Worm (Caenorhabditis elegans): ENCODE results near the gene F37C12.21.

Gene F37C12.21

ce11 chrIII:7140228-7140710 lies 47.9 kb upstream of the F37C12.21 start (continued):
- TF ChIP-seq pbrm-1 (GFP tag; IDR thresholded peaks at IDR 0.05) = peak; percentile 94
- no peak for TF ChIP-seq F23B12.7 (tag; optimal IDR thresholded peaks at IDR 0.05; ENCODE audit: insufficient read depth)
- no peak for TF ChIP-seq fkh-3 (tag; optimal IDR thresholded peaks at IDR 0.05)
- peak; percentile 88 for TF ChIP-seq hmg-1.2 (GFP tag; IDR thresholded peaks at IDR 0.05)
- no peak for TF ChIP-seq sea-2 (GFP tag; IDR thresholded peaks at IDR 0.05)
- no peak for TF ChIP-seq efl-1 (GFP tag; optimal IDR thresholded peaks at IDR 0.05)
- no peak for TF ChIP-seq B0019.2 (GFP tag; conservative IDR thresholded peaks at IDR 0.05)
- TF ChIP-seq ztf-18 (tag; optimal IDR thresholded peaks at IDR 0.05) = peak; percentile 24
- TF ChIP-seq lsl-1 (GFP tag; optimal IDR thresholded peaks at IDR 0.05) = peak; percentile 67
- no peak for TF ChIP-seq nfya-2 (GFP tag; IDR thresholded peaks at IDR 0.05)
- peak; percentile 28 for TF ChIP-seq athp-1 (tag; optimal IDR thresholded peaks at IDR 0.05)
- no peak for TF ChIP-seq K12H6.12 (tag; optimal IDR thresholded peaks at IDR 0.05)
- no peak for TF ChIP-seq bed-2 (GFP tag; IDR thresholded peaks at IDR 0.05)
- TF ChIP-seq ztf-28 (GFP tag; IDR thresholded peaks at IDR 0.05) = 0 out of 2 replicates have a peak, but pooled peaks have one; percentile 14
- TF ChIP-seq let-607 (tag; optimal IDR thresholded peaks at IDR 0.05) = peak in 1 of 2 experiments; percentile 8
- TF ChIP-seq madf-10 (tag; optimal IDR thresholded peaks at IDR 0.05) = no peak
- TF ChIP-seq lin-54 (GFP tag; optimal IDR thresholded peaks at IDR 0.05) = peak; percentile 67
- TF ChIP-seq bed-1 (GFP tag; IDR thresholded peaks at IDR 0.05) = no peak
- TF ChIP-seq let-526 (GFP tag; IDR thresholded peaks at IDR 0.05) = no peak
- TF ChIP-seq ztf-26 (tag; optimal IDR thresholded peaks at IDR 0.05) = no peak
- peak; percentile 78 for TF ChIP-seq tbp1 (GFP tag; optimal IDR thresholded peaks at IDR 0.05)
- no peak for TF ChIP-seq unc-62 (GFP tag; optimal IDR thresholded peaks at IDR 0.05)
- TF ChIP-seq lin-26 (GFP tag; IDR thresholded peaks at IDR 0.05) = peak; percentile 45; the same call in 1 of the 2 replicates
- no peak for TF ChIP-seq aptf-3 (GFP tag; IDR thresholded peaks at IDR 0.05)
- no peak for TF ChIP-seq F57A8.1 (GFP tag; optimal IDR thresholded peaks at IDR 0.05)
- peak; percentile 75 for TF ChIP-seq hrde-1 (tag; optimal IDR thresholded peaks at IDR 0.05; ENCODE audit: borderline replicate concordance)
- TF ChIP-seq Y79H2A.3 (GFP tag; conservative IDR thresholded peaks at IDR 0.05) = no peak
- no peak for TF ChIP-seq cebp-1 (GFP tag; IDR thresholded peaks at IDR 0.05)
- no peak for TF ChIP-seq cebp-1 (tag; optimal IDR thresholded peaks at IDR 0.05)
- TF ChIP-seq snpc-1.1 (tag; optimal IDR thresholded peaks at IDR 0.05; ENCODE audit: insufficient read depth) = peak; percentile 98
- TF ChIP-seq B0035.1 (tag; optimal IDR thresholded peaks at IDR 0.05) = no peak
- peak; percentile 83 for TF ChIP-seq Y95B8A.8 (GFP tag; IDR thresholded peaks at IDR 0.05)
- TF ChIP-seq lir-1 (GFP tag; conservative IDR thresholded peaks at IDR 0.05) = 0 out of 2 replicates have a peak, but pooled peaks have one; percentile 16
- peak; percentile 51; the same call in 1 of the 2 replicates for TF ChIP-seq Y53G8AR.9 (GFP tag; conservative IDR thresholded peaks at IDR 0.05)
- no peak for TF ChIP-seq dpl-1 (GFP tag; optimal IDR thresholded peaks at IDR 0.05)
- peak; percentile 80 for TF ChIP-seq dox-1 (GFP tag; IDR thresholded peaks at IDR 0.05)
- 0 out of 2 replicates have a peak, but pooled peaks have one; percentile 18 for TF ChIP-seq ceh-91 (GFP tag; IDR thresholded peaks at IDR 0.05)
- no peak for TF ChIP-seq cebp-2 (GFP tag; IDR thresholded peaks at IDR 0.05)
- TF ChIP-seq C06A6.2 (GFP tag; conservative IDR thresholded peaks at IDR 0.05) = no peak
- TF ChIP-seq F10E7.11 (tag; optimal IDR thresholded peaks at IDR 0.05) = no peak
- TF ChIP-seq tlf-1 (GFP tag; optimal IDR thresholded peaks at IDR 0.05) = peak; percentile 31
- no peak for TF ChIP-seq somi-1 (GFP tag; optimal IDR thresholded peaks at IDR 0.05)
- TF ChIP-seq madf-8 (GFP tag; conservative IDR thresholded peaks at IDR 0.05) = peak; percentile 31; the same call in 1 of the 2 replicates
- TF ChIP-seq madf-3 (GFP tag; IDR thresholded peaks at IDR 0.05) = peak; percentile 50; the same call in 1 of the 2 replicates
- no peak for TF ChIP-seq ZK185.1 (tag; optimal IDR thresholded peaks at IDR 0.05; ENCODE audit: poor library complexity, severe bottlenecking)
- TF ChIP-seq T26A5.8 (tag; optimal IDR thresholded peaks at IDR 0.05) = no peak
- TF ChIP-seq ceh-27 (GFP tag; optimal IDR thresholded peaks at IDR 0.05) = no peak
- no peak for TF ChIP-seq F37B4.10 (GFP tag; IDR thresholded peaks at IDR 0.05)

All from whole organism, young adult.